Fruit fly (Drosophila melanogaster) whole organism, embryonic: ENCODE data around the gene fiz.

Experiments used
- Atf6 ChIP-seq: fragments of 200-800 bp; sonication (Bioruptor generic); IDR thresholded peaks from 2 replicates; pipeline ENCODE4 v1.3.6; 2022; ENCODE audit warnings: missing biosample characterization, missing genetic modification characterization
- B-H2 ChIP-seq: fragments of 200-800 bp; sonication (Bioruptor generic); optimal IDR thresholded peaks from 2 replicates; lab custom pipeline; 2018; ENCODE audit warnings: missing biosample characterization, mild to moderate bottlenecking, missing genetic modification characterization
- CG10431 ChIP-seq: fragments of 200-800 bp; sonication (Bioruptor generic); optimal IDR thresholded peaks from 3 replicates; lab custom pipeline; 2018; ENCODE audit warnings: missing biosample characterization, mild to moderate bottlenecking, missing genetic modification characterization
- CG10565 ChIP-seq: fragments of 200-800 bp; sonication (Bioruptor generic); optimal IDR thresholded peaks from 3 replicates; lab custom pipeline; 2016; ENCODE audit warnings: missing biosample characterization, mild to moderate bottlenecking, missing genetic modification characterization
- CG10979 ChIP-seq: fragments of 200-800 bp; sonication (Bioruptor generic); optimal IDR thresholded peaks from 2 replicates; lab custom pipeline; 2018; ENCODE audit warnings: missing biosample characterization, mild to moderate bottlenecking, missing genetic modification characterization, moderate library complexity
- CG11247 ChIP-seq: fragments of 200-800 bp; sonication (Bioruptor generic); IDR thresholded peaks from 2 replicates; pipeline ENCODE4 v1.3.6; 2022; ENCODE audit warnings: missing biosample characterization, missing genetic modification characterization
- CG11504 ChIP-seq: fragments of 200-800 bp; sonication (Bioruptor generic); optimal IDR thresholded peaks from 3 replicates; lab custom pipeline; 2019; ENCODE audit warnings: missing biosample characterization, mild to moderate bottlenecking, missing genetic modification characterization, moderate library complexity
- CG14965 ChIP-seq: fragments of 200-800 bp; sonication (Bioruptor generic); optimal IDR thresholded peaks from 2 replicates; lab custom pipeline; 2016; ENCODE audit warnings: missing biosample characterization, missing genetic modification characterization, borderline replicate concordance
- CG15514 ChIP-seq: fragments of 200-800 bp; sonication (Bioruptor generic); optimal IDR thresholded peaks from 3 replicates; lab custom pipeline; 2017; ENCODE audit warnings: missing biosample characterization, missing genetic modification characterization, mild to moderate bottlenecking, moderate library complexity, missing genetic modification reagents
- CG17829 ChIP-seq: fragments of 200-800 bp; optimal IDR thresholded peaks from 2 replicates; lab custom pipeline; 2019; ENCODE audit warnings: missing biosample characterization, mild to moderate bottlenecking, missing genetic modification characterization, moderate library complexity
- CG18476 ChIP-seq: fragments of 200-800 bp; sonication (Bioruptor generic); optimal IDR thresholded peaks from 2 replicates; lab custom pipeline; 2016; ENCODE audit warnings: missing biosample characterization, mild to moderate bottlenecking, missing genetic modification characterization
- CG2199 ChIP-seq: fragments of 200-800 bp; sonication (Bioruptor generic); IDR thresholded peaks from 3 replicates; pipeline ENCODE4 v1.3.6; 2022; ENCODE audit warnings: missing biosample characterization, missing genetic modification characterization
- CG30431 ChIP-seq: fragments of 200-800 bp; sonication (Bioruptor generic); optimal IDR thresholded peaks from 2 replicates; lab custom pipeline; 2017; ENCODE audit warnings: missing biosample characterization, missing genetic modification characterization
- CG32772 ChIP-seq: fragments of 200-800 bp; sonication (Bioruptor generic); IDR thresholded peaks from 2 replicates; pipeline ENCODE4 v1.3.6; 2022; ENCODE audit warnings: missing biosample characterization, missing genetic modification characterization
- CG33213 ChIP-seq: fragments of 200-800 bp; sonication (Bioruptor generic); optimal IDR thresholded peaks from 3 replicates; lab custom pipeline; 2016; ENCODE audit warnings: missing biosample characterization, missing genetic modification characterization
- CG4617 ChIP-seq: fragments of 200-800 bp; sonication (Bioruptor generic); optimal IDR thresholded peaks from 3 replicates; lab custom pipeline; 2016; ENCODE audit warnings: missing biosample characterization, missing genetic modification characterization, borderline replicate concordance
- CG7745 ChIP-seq: fragments of 200-800 bp; sonication (Bioruptor generic); optimal IDR thresholded peaks from 2 replicates; lab custom pipeline; 2018; ENCODE audit warnings: missing biosample characterization, mild to moderate bottlenecking, missing genetic modification characterization, moderate library complexity
- CG9932 ChIP-seq: fragments of 200-800 bp; sonication (Bioruptor generic); IDR thresholded peaks from 2 replicates; pipeline ENCODE4 v1.3.6; 2022; ENCODE audit warnings: missing biosample characterization, missing genetic modification characterization
- CrebB ChIP-seq: fragments of 200-800 bp; sonication (Bioruptor generic); optimal IDR thresholded peaks from 3 replicates; lab custom pipeline; 2018; ENCODE audit warnings: missing biosample characterization, mild to moderate bottlenecking, missing genetic modification characterization
- Deaf1 ChIP-seq: fragments of 200-800 bp; optimal IDR thresholded peaks from 3 replicates; lab custom pipeline; 2019; ENCODE audit warnings: missing biosample characterization, mild to moderate bottlenecking, missing genetic modification characterization, moderate library complexity
- Dip3 ChIP-seq: fragments of 200-800 bp; sonication (Bioruptor generic); optimal IDR thresholded peaks from 3 replicates; lab custom pipeline; 2016; ENCODE audit warnings: missing biosample characterization, missing genetic modification characterization
- ERR ChIP-seq: fragments of 200-800 bp; sonication (Bioruptor generic); optimal IDR thresholded peaks from 2 replicates; lab custom pipeline; 2016; ENCODE audit warnings: missing biosample characterization, missing genetic modification characterization
- H15 ChIP-seq: fragments of 200-800 bp; sonication (Bioruptor generic); IDR thresholded peaks from 3 replicates; pipeline ENCODE4 v1.3.6; 2022; ENCODE audit warnings: missing biosample characterization, missing genetic modification characterization
- Lpt ChIP-seq: fragments of >200 bp; optimal IDR thresholded peaks from 2 replicates; lab custom pipeline; 2018; ENCODE audit warnings: missing biosample characterization, missing genetic modification characterization
- Mad ChIP-seq: fragments of 200-800 bp; sonication (Bioruptor generic); optimal IDR thresholded peaks from 2 replicates; lab custom pipeline; 2016; ENCODE audit warnings: missing biosample characterization, missing genetic modification characterization
- Myb ChIP-seq: fragments of 200-800 bp; sonication (Bioruptor generic); optimal IDR thresholded peaks from 2 replicates; lab custom pipeline; 2016; ENCODE audit warnings: missing biosample characterization, missing genetic modification characterization
- NFAT ChIP-seq: fragments of 200-800 bp; sonication (Bioruptor generic); IDR thresholded peaks from 2 replicates; pipeline ENCODE4 v1.3.6; 2022; ENCODE audit warnings: missing biosample characterization, missing genetic modification characterization
- Nf-YA ChIP-seq: fragments of 200-800 bp; sonication (Bioruptor generic); IDR thresholded peaks from 2 replicates; pipeline ENCODE4 v1.3.6; 2022; ENCODE audit warnings: missing biosample characterization, missing genetic modification characterization
- TFAM ChIP-seq: fragments of 200-800 bp; sonication (Bioruptor generic); optimal IDR thresholded peaks from 2 replicates; lab custom pipeline; 2017; ENCODE audit warnings: missing biosample characterization, missing genetic modification characterization, inconsistent platforms
- Vsx1 ChIP-seq: fragments of 200-800 bp; sonication (Bioruptor generic); optimal IDR thresholded peaks from 2 replicates; lab custom pipeline; 2017; ENCODE audit warnings: missing biosample characterization, mild to moderate bottlenecking, missing genetic modification characterization, missing genetic modification reagents
- ase ChIP-seq: fragments of 200-800 bp; sonication (Bioruptor generic); IDR thresholded peaks from 3 replicates; pipeline ENCODE4 v1.3.6; 2022; ENCODE audit warnings: missing biosample characterization, missing genetic modification characterization
- bowl ChIP-seq: fragments of 200-800 bp; sonication (Bioruptor generic); IDR thresholded peaks from 2 replicates; pipeline ENCODE4 v1.3.6; 2022; ENCODE audit warnings: missing biosample characterization, missing genetic modification characterization
- chinmo ChIP-seq: fragments of 200-800 bp; sonication (Bioruptor generic); IDR thresholded peaks from 4 replicates; pipeline ENCODE4 v1.3.6; 2022; ENCODE audit warnings: missing biosample characterization, missing genetic modification characterization; ENCODE audit not compliant: partially characterized antibody
- crol ChIP-seq: fragments of 200-800 bp; sonication (Bioruptor generic); IDR thresholded peaks from 2 replicates; pipeline ENCODE4 v1.3.6; 2022; ENCODE audit warnings: missing biosample characterization, missing genetic modification characterization
- dysf ChIP-seq: fragments of 200-800 bp; sonication (Bioruptor generic); IDR thresholded peaks from 3 replicates; pipeline ENCODE4 v1.3.6; 2022; ENCODE audit warnings: missing biosample characterization, missing genetic modification characterization
- gce ChIP-seq: fragments of 200-800 bp; sonication (Bioruptor generic); IDR thresholded peaks from 3 replicates; pipeline ENCODE4 v1.3.6; 2022; ENCODE audit warnings: missing biosample characterization, missing genetic modification characterization
- gcm ChIP-seq: fragments of 200-800 bp; sonication (Bioruptor generic); optimal IDR thresholded peaks from 2 replicates; lab custom pipeline; 2019; ENCODE audit warnings: missing biosample characterization, mild to moderate bottlenecking, missing genetic modification characterization, moderate library complexity
- maf-S ChIP-seq: fragments of 200-800 bp; sonication (Bioruptor generic); optimal IDR thresholded peaks from 2 replicates; lab custom pipeline; 2016; ENCODE audit warnings: missing biosample characterization, missing genetic modification characterization
- nom ChIP-seq: fragments of 200-800 bp; sonication (Bioruptor generic); optimal IDR thresholded peaks from 2 replicates; lab custom pipeline; 2017; ENCODE audit warnings: missing biosample characterization, missing genetic modification characterization, mild to moderate bottlenecking, moderate library complexity, missing genetic modification reagents
- org-1 ChIP-seq: fragments of 200-800 bp; sonication (Bioruptor generic); optimal IDR thresholded peaks from 2 replicates; lab custom pipeline; 2017; ENCODE audit warnings: missing biosample characterization, missing genetic modification characterization
- schlank ChIP-seq: fragments of 200-800 bp; sonication (Bioruptor generic); optimal IDR thresholded peaks from 2 replicates; lab custom pipeline; 2018; ENCODE audit warnings: missing biosample characterization, mild to moderate bottlenecking, missing genetic modification characterization
- seq ChIP-seq: fragments of 200-800 bp; sonication (Bioruptor generic); IDR thresholded peaks from 2 replicates; pipeline ENCODE4 v1.3.6; 2022; ENCODE audit warnings: missing biosample characterization, missing genetic modification characterization
- slbo ChIP-seq: fragments of 200-800 bp; sonication (Bioruptor generic); IDR thresholded peaks from 2 replicates; pipeline ENCODE4 v1.3.6; 2022; ENCODE audit warnings: missing biosample characterization, missing genetic modification characterization
- sna ChIP-seq: fragments of 200-800 bp; sonication (Bioruptor generic); IDR thresholded peaks from 2 replicates; pipeline ENCODE4 v1.3.6; 2022; ENCODE audit warnings: missing biosample characterization, missing genetic modification characterization; ENCODE audit not compliant: partially characterized antibody
- trh ChIP-seq: fragments of 200-800 bp; sonication (Bioruptor generic); optimal IDR thresholded peaks from 2 replicates; lab custom pipeline; 2016; ENCODE audit warnings: missing biosample characterization, missing genetic modification characterization
- tx ChIP-seq: fragments of 200-800 bp; sonication (Bioruptor generic); optimal IDR thresholded peaks from 2 replicates; lab custom pipeline; 2016; ENCODE audit warnings: missing biosample characterization, missing genetic modification characterization
- vnd ChIP-seq: fragments of 200-800 bp; sonication (Bioruptor generic); IDR thresholded peaks from 3 replicates; pipeline ENCODE4 v1.3.6; 2022; ENCODE audit warnings: missing biosample characterization, missing genetic modification characterization; ENCODE audit not compliant: partially characterized antibody
- wdn ChIP-seq: fragments of 200-800 bp; sonication (Bioruptor generic); IDR thresholded peaks from 2 replicates; pipeline ENCODE4 v1.3.6; 2022; ENCODE audit warnings: missing biosample characterization, missing genetic modification characterization
- zfh1 ChIP-seq: fragments of 200-800 bp; sonication (Bioruptor generic); IDR thresholded peaks from 3 replicates; pipeline ENCODE4 v1.3.6; 2022; ENCODE audit warnings: missing biosample characterization, missing genetic modification characterization

Gene fiz

DNA sequence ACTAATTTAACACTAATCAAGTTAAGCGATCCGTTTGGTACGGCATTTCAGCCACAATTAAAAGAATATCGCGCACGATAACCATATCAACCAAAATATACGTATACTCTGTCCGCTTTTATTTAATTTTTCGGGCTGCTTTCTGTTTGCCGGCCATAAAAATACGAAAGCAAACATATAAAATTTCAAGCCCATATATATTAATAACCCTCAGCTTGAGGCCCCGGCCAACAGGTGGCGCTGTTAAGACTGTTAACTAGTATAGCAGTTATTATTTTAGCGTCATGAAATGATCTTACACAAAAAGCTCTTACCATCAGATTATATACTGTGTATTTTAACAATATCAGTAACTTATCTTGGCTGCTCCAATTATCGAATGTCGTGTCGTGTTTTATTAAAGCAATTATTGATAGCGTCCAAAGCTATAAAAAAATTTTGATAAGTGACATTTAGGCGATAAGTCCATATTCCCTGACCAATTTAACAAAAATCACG lies 9.3 kb upstream of the fiz start, which contains the start of gene Eo (continued):
- no peak for TF ChIP-seq CG9932
- no peak for TF ChIP-seq gce (GFP tag; lab: Robert Waterston, UW)
- TF ChIP-seq CG33213 (GFP tag; lab: Kevin White, UChicago) = no peak
- TF ChIP-seq zfh1 = no peak
- no peak for TF ChIP-seq CG10565 (GFP tag; lab: Kevin White, UChicago)
- TF ChIP-seq CG18476 (GFP tag; lab: Kevin White, UChicago) = no peak
- TF ChIP-seq CG32772 = no peak
- no peak for TF ChIP-seq org-1
- no peak for TF ChIP-seq CG11247
- no peak for TF ChIP-seq nom
- no peak for TF ChIP-seq Mad (GFP tag; lab: Kevin White, UChicago)
- TF ChIP-seq wdn = no peak
- no peak for TF ChIP-seq slbo (GFP tag; lab: Robert Waterston, UW)
- no peak for TF ChIP-seq trh (GFP tag; lab: Kevin White, UChicago)
- TF ChIP-seq dysf = no peak
- TF ChIP-seq CG17829 (tag; lab: Kevin White, UChicago) = no peak

DNA sequence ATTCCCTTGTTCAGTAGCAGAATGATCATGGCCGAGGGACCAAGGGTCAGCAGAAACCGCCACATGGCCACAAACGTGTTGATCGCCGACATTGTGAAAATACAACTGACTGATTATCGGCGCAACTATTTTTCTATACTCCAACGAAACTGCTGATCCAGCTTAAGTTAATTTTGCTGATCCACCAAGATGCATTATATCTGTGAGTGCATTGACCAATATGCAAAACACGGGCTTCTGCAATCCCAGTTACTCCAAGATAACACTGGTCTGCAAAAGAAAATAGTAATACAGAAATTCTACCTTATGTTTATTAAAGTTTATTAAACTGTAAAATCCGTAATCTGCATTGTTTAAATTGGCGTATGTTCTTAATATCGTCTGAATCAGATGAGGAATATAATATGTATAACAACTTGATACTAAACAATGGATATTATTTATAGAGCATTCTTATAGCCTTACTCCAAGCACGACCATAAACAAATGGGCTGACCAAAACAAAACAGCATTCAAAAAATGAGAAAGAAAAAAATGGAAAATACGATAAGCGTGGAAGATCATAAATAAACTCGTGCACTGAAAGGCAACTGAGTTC lies 4.3 kb upstream of the fiz start, which contains the start of gene CG12398:
CG12398 (minus strand) TSS at position 107 of the 598 bp plus-strand sequence.
- TF ChIP-seq Nf-YA (GFP tag; lab: Robert Waterston, UW) (no peak), Mad (GFP tag; lab: Kevin White, UChicago) (no peak), CrebB (tag; lab: Kevin White, UChicago) (no peak), CG10979 (no peak), bowl (GFP tag; lab: Robert Waterston, UW) (no peak), CG2199 (no peak), chinmo (no peak), sna (no peak), Vsx1 (no peak), CG30431 (GFP tag; lab: Kevin White, UChicago) (no peak), CG10431 (GFP tag; lab: Kevin White, UChicago) (no peak), ERR (GFP tag; lab: Kevin White, UChicago) (no peak), CG4617 (GFP tag; lab: Kevin White, UChicago) (no peak), seq (no peak), Myb (no peak), Deaf1 (tag; lab: Kevin White, UChicago) (no peak), NFAT (GFP tag; lab: Robert Waterston, UW) (no peak), H15 (no peak)

DNA sequence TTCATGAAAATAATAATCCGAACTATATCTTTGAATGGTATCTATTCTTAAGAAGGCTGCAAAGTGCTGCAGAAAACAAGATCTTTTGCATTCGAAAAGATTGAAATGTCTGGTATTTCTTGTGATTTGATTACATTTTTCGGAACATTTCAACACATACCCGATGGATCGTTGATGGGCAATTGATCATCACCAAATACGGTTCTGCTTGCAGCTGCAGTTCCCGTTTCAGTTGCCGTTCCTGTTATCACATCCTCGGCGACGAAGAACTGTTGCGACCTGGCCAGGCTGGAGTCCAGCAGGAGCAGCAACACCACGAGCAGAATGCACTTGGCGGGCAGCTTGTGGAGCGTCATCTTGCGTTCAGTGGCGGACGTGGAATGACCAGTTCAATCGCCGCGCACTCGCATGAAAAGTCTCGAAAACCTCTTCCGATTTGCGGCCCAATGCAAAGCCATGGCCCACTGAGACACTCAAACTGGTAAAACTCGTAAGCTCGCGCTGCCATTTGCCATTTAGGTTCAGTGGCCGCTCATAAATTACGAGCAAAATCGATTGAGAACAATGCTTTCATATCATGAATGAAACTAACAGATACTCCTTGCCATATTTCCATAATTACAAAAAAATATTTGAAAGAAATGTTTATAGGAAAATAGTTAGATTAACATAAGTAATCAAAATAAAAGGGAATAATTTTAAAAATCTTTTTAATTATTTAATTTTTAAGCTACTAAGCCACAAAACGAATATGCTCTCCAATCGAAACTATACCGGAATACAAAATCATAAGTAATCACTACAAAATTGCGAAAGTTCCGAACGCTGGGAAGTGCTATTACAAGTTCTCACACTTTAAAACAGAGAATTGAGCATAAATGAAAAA lies 1.2 kb upstream of the fiz start, which contains the start of gene CG14406:
CG14406 (minus strand) TSS at position 382 of the 886 bp plus-strand sequence.
- no peak for TF ChIP-seq CG15514 (GFP tag; lab: Kevin White, UChicago)
- TF ChIP-seq Dip3 (GFP tag; lab: Kevin White, UChicago) = no peak
- TF ChIP-seq gcm (GFP tag; lab: Kevin White, UChicago) = no peak
- no peak for TF ChIP-seq crol
- no peak for TF ChIP-seq chinmo
- TF ChIP-seq Lpt (GFP tag; lab: Kevin White, UChicago) = peak; percentile 75
- TF ChIP-seq CG7745 (tag; lab: Kevin White, UChicago) = no peak
- no peak for TF ChIP-seq B-H2
- 0 out of 3 replicates have a peak, but pooled peaks have one; percentile 15 for TF ChIP-seq ase (GFP tag; lab: Robert Waterston, UW)
- no peak for TF ChIP-seq vnd (GFP tag; lab: Robert Waterston, UW)
- TF ChIP-seq Atf6 (GFP tag; lab: Robert Waterston, UW) = no peak
- no peak for TF ChIP-seq TFAM (GFP tag; lab: Kevin White, UChicago)
- TF ChIP-seq schlank (tag; lab: Kevin White, UChicago) = no peak
- TF ChIP-seq tx = no peak
- no peak for TF ChIP-seq maf-S (GFP tag; lab: Kevin White, UChicago)
- TF ChIP-seq CG11504 (tag; lab: Kevin White, UChicago) = no peak
- peak; percentile 84 for TF ChIP-seq CG14965 (GFP tag; lab: Kevin White, UChicago)
